Fruit fly (Drosophila melanogaster) whole organism, wandering third instar larva: ENCODE data around the gene Polr3A.

Experiments used
- Hr78 ChIP-seq: fragments of >200 bp; optimal IDR thresholded peaks from 2 replicates; lab custom pipeline; 2017; ENCODE audit warnings: missing biosample characterization, missing genetic modification characterization
- Jra ChIP-seq: sonication (Bioruptor generic); optimal IDR thresholded peaks from 2 replicates; lab custom pipeline; 2016; ENCODE audit warnings: missing biosample characterization, missing genetic modification characterization
- Mio ChIP-seq: sonication (Bioruptor generic); optimal IDR thresholded peaks from 2 replicates; lab custom pipeline; 2016; ENCODE audit warnings: missing biosample characterization, missing genetic modification characterization
- Myc ChIP-seq: fragments of >200 bp; optimal IDR thresholded peaks from 2 replicates; lab custom pipeline; 2017
- N ChIP-seq: fragments of >200 bp; optimal IDR thresholded peaks from 2 replicates; lab custom pipeline; 2018; ENCODE audit warnings: missing biosample characterization, missing external identifiers, missing genetic modification characterization
- Vsx2 ChIP-seq: fragments of 200-300, 225-300 bp; sonication (Bioruptor generic); optimal IDR thresholded peaks from 2 replicates; lab custom pipeline; 2018; ENCODE audit warnings: missing biosample characterization, missing genetic modification characterization; ENCODE audit not compliant: partially characterized antibody
- br ChIP-seq: fragments of 200-800 bp; sonication (Bioruptor generic); optimal IDR thresholded peaks from 2 replicates; lab custom pipeline; 2016; ENCODE audit warnings: missing biosample characterization, missing genetic modification characterization
- dl ChIP-seq, 2 experiments: fragments of 175-275, 200-275 bp in 1 of 2; fragments of 200-275 bp in 1 of 2; sonication (Bioruptor generic); optimal IDR thresholded peaks; lab custom pipeline; 2018; ENCODE audit warnings: mild to moderate bottlenecking in 2 of 2, missing biosample characterization in 2 of 2, missing genetic modification characterization in 2 of 2, moderate library complexity in 2 of 2; ENCODE audit not compliant: partially characterized antibody in 2 of 2, insufficient read depth in 1 of 2
- dmrt93B ChIP-seq: fragments of 200-800 bp; sonication (Bioruptor generic); optimal IDR thresholded peaks from 2 replicates; lab custom pipeline; 2018; ENCODE audit warnings: missing biosample characterization, mild to moderate bottlenecking, missing genetic modification characterization
- foxo ChIP-seq, 2 experiments: fragments of 200-800 bp; sonication (Bioruptor generic); optimal IDR thresholded peaks; 2 replicates in 1 of 2; 3 replicates in 1 of 2; lab custom pipeline; 2016 to 2017; ENCODE audit warnings: missing biosample characterization in 2 of 2, missing genetic modification characterization in 2 of 2
- h ChIP-seq: fragments of 200-800 bp; sonication (Bioruptor generic); optimal IDR thresholded peaks from 3 replicates; lab custom pipeline; 2016; ENCODE audit warnings: missing biosample characterization, mild to moderate bottlenecking, missing genetic modification characterization
- psq ChIP-seq: fragments of 200-800 bp; sonication (Bioruptor generic); optimal IDR thresholded peaks from 3 replicates; lab custom pipeline; 2017; ENCODE audit warnings: missing biosample characterization, mild to moderate bottlenecking, missing genetic modification characterization, moderate library complexity
- sv ChIP-seq: fragments of 200-800 bp; sonication (Bioruptor generic); optimal IDR thresholded peaks from 3 replicates; lab custom pipeline; 2016; ENCODE audit warnings: missing biosample characterization, missing genetic modification characterization
- usp ChIP-seq: fragments of >200 bp; optimal IDR thresholded peaks from 2 replicates; lab custom pipeline; 2017; ENCODE audit warnings: missing biosample characterization, missing genetic modification characterization

dm6 chrX:15786242-15786641 lies 23.5 kb downstream of the Polr3A start:
- no peak for TF ChIP-seq Jra (GFP tag; lab: Kevin White, UChicago)
- no peak for TF ChIP-seq N (GFP tag; lab: Kevin White, UChicago)
- TF ChIP-seq br: no peak
- TF ChIP-seq Myc (lab: Kevin White, UChicago): no peak
- no peak for TF ChIP-seq h (GFP tag; lab: Kevin White, UChicago)
- no peak for TF ChIP-seq dmrt93B
- no peak for TF ChIP-seq psq (GFP tag; lab: Kevin White, UChicago)
- no peak for TF ChIP-seq Mio (GFP tag; lab: Kevin White, UChicago)
- no peak for TF ChIP-seq Hr78 (GFP tag; lab: Kevin White, UChicago)
- TF ChIP-seq Vsx2 (GFP tag; lab: Kevin White, UChicago): no peak
- no peak for TF ChIP-seq sv (GFP tag; lab: Kevin White, UChicago)
- no peak for TF ChIP-seq usp
- no peak for TF ChIP-seq dl (GFP tag; optimal IDR thresholded peaks at IDR 0.05; lab: Kevin White, UChicago; ENCODE audit: insufficient read depth in 1 of 2, partially characterized antibody in 2 of 2)
- no peak for TF ChIP-seq foxo (GFP tag; optimal IDR thresholded peaks at IDR 0.05; lab: Kevin White, UChicago)
